Worm (Caenorhabditis elegans): ENCODE measurements around the gene F55G11.1.

The F55G11.1 gene

DNA sequence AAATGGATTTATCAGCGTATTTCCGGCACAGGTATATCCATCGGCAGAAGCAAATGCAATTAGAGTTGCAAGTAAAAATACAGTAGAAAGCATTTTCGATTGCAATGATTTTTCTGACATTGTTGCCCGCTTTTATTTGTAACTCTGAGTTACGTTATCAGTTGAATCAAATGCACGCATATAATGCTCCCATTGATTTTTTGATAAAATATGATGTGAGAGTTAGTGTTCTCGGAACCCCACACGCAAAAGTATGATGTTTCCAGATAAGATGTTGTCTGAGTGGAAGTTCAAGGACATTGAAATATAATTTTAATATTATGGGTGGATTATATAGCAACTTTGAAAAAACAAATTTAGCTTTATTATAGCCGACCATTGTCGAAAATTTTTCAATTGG, 34.4 kb downstream of the F55G11.1 start, which contains the start of gene K08D8.5:
Gene K08D8.5 (minus strand): TSS at position 140 of the 400 bp plus-strand sequence.
- TF ChIP-seq skn-1 (tag; optimal IDR thresholded peaks at IDR 0.05) (no peak), elt-2 (tag; optimal IDR thresholded peaks at IDR 0.05) (peak; percentile 84)

DNA sequence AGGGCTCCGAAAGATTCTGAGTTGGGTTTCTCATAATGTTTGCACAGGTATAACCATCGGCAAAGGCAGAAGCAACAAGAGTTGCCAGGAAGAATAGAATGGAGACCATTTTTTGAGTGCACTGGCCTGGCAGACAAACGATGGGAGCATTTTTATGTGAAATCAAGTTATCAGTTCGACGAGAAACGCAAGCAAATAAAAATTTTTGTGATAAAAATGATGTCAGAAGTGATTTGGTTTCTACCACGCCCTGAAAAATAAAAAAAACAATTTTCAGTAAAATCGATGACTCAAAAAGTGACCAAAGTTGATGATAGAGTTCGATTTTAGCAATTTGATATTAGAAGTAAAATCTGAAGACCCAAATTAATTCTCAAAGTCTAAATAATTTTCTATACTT, 36.5 kb downstream of the F55G11.1 start, which contains the start of gene K08D8.4:
Gene K08D8.4 (minus strand): TSS at position 128 of the 400 bp plus-strand sequence.
- no peak for TF ChIP-seq swsn-7 (tag; optimal IDR thresholded peaks at IDR 0.05)
- TF ChIP-seq elt-2 (tag; optimal IDR thresholded peaks at IDR 0.05), result peak; percentile 58

DNA sequence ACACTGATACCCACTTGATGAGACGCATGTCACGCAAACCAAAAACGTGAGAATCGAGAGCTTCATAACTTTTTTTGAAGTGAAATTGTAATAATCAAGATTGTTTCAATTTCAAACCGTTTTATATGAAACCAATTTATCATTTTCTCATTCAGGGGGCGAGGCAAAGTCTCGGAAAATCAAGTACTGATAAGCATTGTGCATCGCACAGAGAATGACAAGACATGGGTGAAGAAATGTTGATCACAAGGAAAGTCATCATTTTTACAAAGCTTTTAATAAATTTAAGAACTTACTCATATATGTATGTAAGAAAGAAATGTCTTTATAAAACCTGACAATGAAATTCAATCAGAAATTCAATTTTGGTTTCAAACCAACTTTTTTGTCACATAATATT, 39.9 kb downstream of the F55G11.1 start, which contains the start of gene K08D8.3:
Gene K08D8.3 (minus strand): TSS at position 131 of the 400 bp plus-strand sequence.
- peak; percentile 86 for TF ChIP-seq elt-2 (tag; optimal IDR thresholded peaks at IDR 0.05)
- TF ChIP-seq lin-35 (GFP tag; optimal IDR thresholded peaks at IDR 0.05), result peak in 1 of 2 experiments; percentile 16
- TF ChIP-seq nhr-20 (tag; optimal IDR thresholded peaks at IDR 0.05), result peak; percentile 11
- TF ChIP-seq efl-3 (GFP tag; optimal IDR thresholded peaks at IDR 0.05), result no peak

DNA sequence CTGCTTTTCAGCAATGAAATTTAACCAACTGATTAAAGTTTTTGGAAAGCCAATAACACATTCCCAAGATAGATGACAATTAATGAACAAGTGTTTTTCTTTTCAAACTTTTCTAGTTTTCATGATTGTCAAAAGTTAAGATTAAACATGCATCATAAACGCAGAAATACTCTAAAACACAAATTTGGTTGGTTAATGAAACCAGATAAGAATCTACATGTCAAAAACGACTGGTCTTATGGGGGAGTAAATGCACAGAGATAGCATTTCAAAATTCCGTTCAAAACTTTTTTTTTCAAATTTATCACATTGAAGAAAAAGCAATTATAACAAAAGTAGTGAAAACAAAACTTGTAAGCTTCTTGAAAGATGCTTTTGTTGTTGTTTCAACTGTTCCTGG, 42.7 kb downstream of the F55G11.1 start:
- TF ChIP-seq sptf-1 (tag; optimal IDR thresholded peaks at IDR 0.05) (no peak), ztf-11 (tag; optimal IDR thresholded peaks at IDR 0.05) (no peak), lin-39 (tag; optimal IDR thresholded peaks at IDR 0.05) (no peak), C34B4.2 (tag; optimal IDR thresholded peaks at IDR 0.05) (no peak), nhr-76 (tag; optimal IDR thresholded peaks at IDR 0.05) (no peak), mep-1 (tag; optimal IDR thresholded peaks at IDR 0.05) (no peak), ceh-8 (GFP tag; optimal IDR thresholded peaks at IDR 0.05) (no peak), hlh-4 (tag; optimal IDR thresholded peaks at IDR 0.05) (no peak), nhr-47 (tag; optimal IDR thresholded peaks at IDR 0.05) (no peak), snu-23 (GFP tag; optimal IDR thresholded peaks at IDR 0.05) (no peak), Y116A8C.19 (tag; optimal IDR thresholded peaks at IDR 0.05; ENCODE audit: borderline replicate concordance) (no peak), ceh-88 (GFP tag; IDR thresholded peaks at IDR 0.05) (no peak), rnt-1 (tag; optimal IDR thresholded peaks at IDR 0.05) (no peak), nhr-84 (tag; optimal IDR thresholded peaks at IDR 0.05) (no peak)

DNA sequence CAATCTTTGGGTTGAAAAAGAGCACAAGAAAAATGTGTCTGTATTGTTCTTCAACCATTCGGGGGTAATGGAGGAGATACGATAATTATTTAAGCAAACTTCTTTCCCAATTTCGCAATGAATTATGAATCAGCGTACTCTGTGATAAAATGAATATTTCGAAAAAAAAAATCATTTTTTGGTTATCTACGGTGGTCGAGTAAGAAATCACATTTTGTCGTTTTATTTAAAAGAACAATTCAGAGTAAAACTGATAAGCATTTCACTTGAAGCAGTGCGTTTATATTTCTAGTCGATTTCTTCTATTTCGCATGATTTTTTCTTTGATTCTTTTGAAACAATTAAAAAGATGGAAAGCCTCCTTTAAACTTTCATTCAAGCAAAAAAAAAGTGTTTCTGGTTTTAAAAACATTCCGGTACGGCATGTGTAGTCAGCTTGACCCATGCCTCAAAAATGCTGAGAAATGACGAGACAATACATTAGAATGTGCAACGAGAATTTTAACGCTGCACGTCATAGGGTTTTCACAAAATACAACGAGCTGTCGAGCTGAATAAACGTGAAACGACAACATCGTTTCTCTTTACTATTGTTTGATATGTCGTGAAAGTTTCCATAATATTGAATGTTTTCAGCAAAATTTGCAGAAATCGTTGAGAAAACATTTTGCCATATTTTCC, 43.8 kb downstream of the F55G11.1 start, which contains the start of gene K08D8.2:
Gene K08D8.2 (plus strand): TSS at position 631 of the 681 bp plus-strand sequence.
- TF ChIP-seq pag-3 (tag; optimal IDR thresholded peaks at IDR 0.05; ENCODE audit: borderline replicate concordance, insufficient read depth), result no peak
- TF ChIP-seq elt-2 (tag; optimal IDR thresholded peaks at IDR 0.05), result peak; percentile 49
- no peak for TF ChIP-seq lin-13 (GFP tag; optimal IDR thresholded peaks at IDR 0.05)

DNA sequence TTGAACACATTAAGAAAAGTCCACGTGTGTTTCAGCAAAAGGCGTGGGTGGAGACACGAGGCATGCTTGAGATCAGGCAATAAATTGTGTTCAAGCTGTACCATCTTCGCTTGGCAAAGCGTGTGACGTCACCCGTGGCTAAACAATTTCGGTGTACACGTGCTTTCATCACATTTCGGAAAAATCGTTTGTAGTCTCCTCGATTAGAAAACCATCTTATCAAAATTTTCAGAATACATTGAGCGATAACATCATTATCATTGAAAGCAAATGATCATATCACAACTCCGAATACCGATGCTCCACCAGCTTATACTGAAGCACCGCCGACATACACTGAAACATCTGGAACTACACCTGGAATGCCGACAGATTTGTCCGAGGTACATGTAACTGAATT, 44.8 kb downstream of the F55G11.1 start:
- peak; percentile 83 for TF ChIP-seq elt-2 (tag; optimal IDR thresholded peaks at IDR 0.05)
- TF ChIP-seq nhr-19 (GFP tag; conservative IDR thresholded peaks at IDR 0.05), result no peak
- no peak for TF ChIP-seq tlp-1 (tag; optimal IDR thresholded peaks at IDR 0.05)
- TF ChIP-seq lin-35 (GFP tag; optimal IDR thresholded peaks at IDR 0.05), result peak in 1 of 2 experiments; percentile 15
- TF ChIP-seq elt-3 (tag; optimal IDR thresholded peaks at IDR 0.05), result no peak
- TF ChIP-seq unc-86 (tag; optimal IDR thresholded peaks at IDR 0.05), result no peak
- TF ChIP-seq ceh-88 (GFP tag; IDR thresholded peaks at IDR 0.05), result no peak
- TF ChIP-seq efl-1 (optimal IDR thresholded peaks at IDR 0.05), result no peak
- TF ChIP-seq efl-1 (GFP tag; optimal IDR thresholded peaks at IDR 0.05 in 1 of 2), result no peak
- no peak for TF ChIP-seq sptf-1 (tag; optimal IDR thresholded peaks at IDR 0.05)
- TF ChIP-seq nhr-12 (tag; optimal IDR thresholded peaks at IDR 0.05), result no peak
- TF ChIP-seq F16B12.6 (tag; optimal IDR thresholded peaks at IDR 0.05), result no peak

Measured in whole organism, L1 larva.